Worm (Caenorhabditis elegans) whole organism, L3 larva: ENCODE measurements around the gene srh-255.

ENCODE experiments used
- ZK546.5 ChIP-seq: sonication (generic microtip); optimal IDR thresholded peaks from 2 replicates; lab custom pipeline; 2017; ENCODE audit warnings: missing biosample characterization, missing genetic modification characterization
- aly-2 ChIP-seq: fragments of 150-350 bp; optimal IDR thresholded peaks from 2 replicates; lab custom pipeline; 2014; ENCODE audit warnings: missing biosample characterization, missing genetic modification characterization
- ceh-82 ChIP-seq: fragments of 150-350 bp; optimal IDR thresholded peaks from 2 replicates; lab custom pipeline; 2014; ENCODE audit warnings: missing biosample characterization, missing genetic modification characterization
- daf-12 ChIP-seq: fragments of 150-350 bp; optimal IDR thresholded peaks from 2 replicates; lab custom pipeline; 2014; ENCODE audit warnings: missing biosample characterization, missing genetic modification reagents, missing genetic modification characterization
- elt-1 ChIP-seq: fragments of 150-350 bp; optimal IDR thresholded peaks from 2 replicates; lab custom pipeline; 2014; ENCODE audit warnings: missing biosample characterization, missing genetic modification characterization
- jun-1 ChIP-seq: fragments of 150-350 bp; optimal IDR thresholded peaks from 2 replicates; lab custom pipeline; 2014; ENCODE audit warnings: missing biosample characterization, missing genetic modification reagents, missing genetic modification characterization
- lin-39 ChIP-seq: fragments of 150-350 bp; optimal IDR thresholded peaks from 2 replicates; lab custom pipeline; 2018; ENCODE audit warnings: missing biosample characterization, missing genetic modification reagents, missing genetic modification characterization
- nhr-11 ChIP-seq: fragments of 150-350 bp; optimal IDR thresholded peaks from 2 replicates; lab custom pipeline; 2014; ENCODE audit warnings: missing biosample characterization, missing genetic modification characterization
- pha-4 ChIP-seq: fragments of 150-350 bp; optimal IDR thresholded peaks from 2 replicates; lab custom pipeline; 2014; ENCODE audit warnings: missing biosample characterization, missing genetic modification reagents, missing genetic modification characterization

- TF ChIP-seq aly-2 (tag; lab: Kevin White, UChicago) (no peak), ZK546.5 (no peak), ceh-82 (no peak), daf-12 (tag; lab: Kevin White, UChicago) (no peak), lin-39 (tag; lab: Kevin White, UChicago) (no peak), elt-1 (tag; lab: Kevin White, UChicago) (no peak), pha-4 (tag; lab: Kevin White, UChicago) (no peak), jun-1 (tag; lab: Kevin White, UChicago) (no peak), nhr-11 (no peak)
Observed at ce11 chrV:17016787-17017186, 48.0 kb upstream of the srh-255 start, which contains the start of gene srh-97.
